Worm (Caenorhabditis elegans) whole organism, L3 larva: ENCODE data around the gene ift-74.

ENCODE experiments used
- ZK546.5 ChIP-seq: sonication (generic microtip); optimal IDR thresholded peaks from 2 replicates; lab custom pipeline; 2017; ENCODE audit warnings: missing biosample characterization, missing genetic modification characterization
- aly-2 ChIP-seq: fragments of 150-350 bp; optimal IDR thresholded peaks from 2 replicates; lab custom pipeline; 2014; ENCODE audit warnings: missing biosample characterization, missing genetic modification characterization
- mdl-1 ChIP-seq: fragments of 150-350 bp; optimal IDR thresholded peaks from 2 replicates; lab custom pipeline; 2014; ENCODE audit warnings: missing biosample characterization, missing genetic modification characterization
- nhr-28 ChIP-seq: fragments of 150-350 bp; optimal IDR thresholded peaks from 2 replicates; lab custom pipeline; 2014; ENCODE audit warnings: missing biosample characterization, missing genetic modification characterization
- nhr-43 ChIP-seq: sonication (generic microtip); optimal IDR thresholded peaks from 2 replicates; lab custom pipeline; 2016; ENCODE audit warnings: mild to moderate bottlenecking, missing genetic modification characterization, missing compliant biosample characterization; ENCODE audit not compliant: poor library complexity, severe bottlenecking
- nhr-76 ChIP-seq: fragments of 150-350 bp; sonication (generic microtip); optimal IDR thresholded peaks from 5 replicates; lab custom pipeline; 2014; ENCODE audit warnings: missing biosample characterization, missing genetic modification characterization
- pha-4 ChIP-seq: fragments of 150-350 bp; optimal IDR thresholded peaks from 2 replicates; lab custom pipeline; 2014; ENCODE audit warnings: missing biosample characterization, missing genetic modification reagents, missing genetic modification characterization
- sea-2 ChIP-seq: fragments of 150-350 bp; sonication (generic microtip); optimal IDR thresholded peaks from 4 replicates; lab custom pipeline; 2014; ENCODE audit warnings: missing biosample characterization, missing genetic modification reagents, missing genetic modification characterization
- snpc-4 ChIP-seq: fragments of 150-350 bp; optimal IDR thresholded peaks from 2 replicates; lab custom pipeline; 2014; ENCODE audit warnings: missing biosample characterization, missing genetic modification characterization
- ztf-11 ChIP-seq: fragments of 150-350 bp; optimal IDR thresholded peaks from 2 replicates; lab custom pipeline; 2014; ENCODE audit warnings: missing biosample characterization, missing genetic modification characterization

DNA sequence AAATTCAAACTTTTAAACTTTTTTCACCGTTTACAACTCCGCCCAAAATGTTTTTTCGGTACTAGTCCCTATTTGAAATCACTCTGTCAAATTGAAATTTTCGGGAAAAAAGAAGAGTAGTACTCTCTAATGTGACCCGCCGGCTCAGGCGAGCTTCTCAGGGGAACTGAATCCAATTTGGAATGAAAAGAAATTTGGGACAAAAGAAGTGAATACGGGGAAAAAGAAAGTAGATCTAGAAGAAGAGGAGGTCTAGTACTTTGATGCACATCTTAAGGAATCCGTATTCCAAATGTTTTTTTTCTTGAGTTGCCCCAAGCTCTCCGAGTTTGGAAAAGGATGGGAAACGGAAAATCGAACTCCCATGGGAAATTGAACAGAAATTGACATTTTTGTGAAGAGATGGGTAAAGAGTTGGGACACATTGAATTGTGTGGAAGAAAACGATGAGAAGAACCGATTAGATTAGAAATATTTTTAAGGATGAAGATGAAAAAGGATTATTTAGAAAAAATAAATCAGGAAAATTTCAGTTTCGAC, 26.8 kb downstream of the ift-74 start:
- TF ChIP-seq snpc-4 (tag; lab: Kevin White, UChicago): no peak
- no peak for TF ChIP-seq ZK546.5 (tag; lab: Kevin White, UChicago)
- TF ChIP-seq mdl-1 (tag; lab: Kevin White, UChicago): no peak
- no peak for TF ChIP-seq ztf-11 (tag; lab: Kevin White, UChicago)
- no peak for TF ChIP-seq pha-4
- TF ChIP-seq nhr-43 (tag; lab: Kevin White, UChicago): no peak
- TF ChIP-seq sea-2 (GFP tag; lab: Kevin White, UChicago): no peak
- no peak for TF ChIP-seq nhr-28
- no peak for TF ChIP-seq nhr-76 (tag; lab: Kevin White, UChicago)
- TF ChIP-seq aly-2 (tag; lab: Kevin White, UChicago): no peak
